Fruit fly (Drosophila melanogaster) whole organism, embryonic: ENCODE measurements around the gene Strip.

Experiments used
- Asciz ChIP-seq: fragments of 200-800 bp; sonication (Bioruptor generic); optimal IDR thresholded peaks from 2 replicates; lab custom pipeline; 2017; ENCODE audit warnings: missing biosample characterization, mild to moderate bottlenecking, missing genetic modification characterization, missing genetic modification reagents
- Bteb2 ChIP-seq: fragments of 200-800 bp; sonication (Bioruptor generic); optimal IDR thresholded peaks from 2 replicates; lab custom pipeline; 2016; ENCODE audit warnings: missing biosample characterization, missing genetic modification characterization
- CG10543 ChIP-seq: fragments of 200-800 bp; sonication (Bioruptor generic); optimal IDR thresholded peaks from 3 replicates; lab custom pipeline; 2017; ENCODE audit warnings: missing biosample characterization, mild to moderate bottlenecking, missing genetic modification characterization, moderate library complexity
- CG12769 ChIP-seq: fragments of 200-800 bp; sonication (Bioruptor generic); optimal IDR thresholded peaks from 2 replicates; lab custom pipeline; 2019; ENCODE audit warnings: missing biosample characterization, mild to moderate bottlenecking, missing genetic modification characterization, moderate library complexity
- CG13775 ChIP-seq: fragments of 200-800 bp; sonication (Bioruptor generic); optimal IDR thresholded peaks from 3 replicates; lab custom pipeline; 2017; ENCODE audit warnings: missing biosample characterization, mild to moderate bottlenecking, missing genetic modification characterization
- CG14860 ChIP-seq: fragments of 200-800 bp; sonication (Bioruptor generic); IDR thresholded peaks from 3 replicates; pipeline ENCODE4 v1.3.6; 2022; ENCODE audit warnings: missing biosample characterization, missing genetic modification characterization; ENCODE audit not compliant: partially characterized antibody
- CG17829 ChIP-seq: fragments of 200-800 bp; optimal IDR thresholded peaks from 2 replicates; lab custom pipeline; 2019; ENCODE audit warnings: missing biosample characterization, mild to moderate bottlenecking, missing genetic modification characterization, moderate library complexity
- CG33213 ChIP-seq: fragments of 200-800 bp; sonication (Bioruptor generic); optimal IDR thresholded peaks from 3 replicates; lab custom pipeline; 2016; ENCODE audit warnings: missing biosample characterization, missing genetic modification characterization
- CG3995 ChIP-seq: fragments of 200-800 bp; sonication (Bioruptor generic); optimal IDR thresholded peaks from 3 replicates; lab custom pipeline; 2016; ENCODE audit warnings: missing biosample characterization, missing genetic modification characterization
- CG7987 ChIP-seq: fragments of 200-800 bp; sonication (Bioruptor generic); optimal IDR thresholded peaks from 2 replicates; lab custom pipeline; 2018; ENCODE audit warnings: missing biosample characterization, mild to moderate bottlenecking, missing genetic modification characterization, moderate library complexity
- CG8388 ChIP-seq: fragments of 200-800 bp; sonication (Bioruptor generic); optimal IDR thresholded peaks from 2 replicates; lab custom pipeline; 2019; ENCODE audit warnings: missing biosample characterization, mild to moderate bottlenecking, missing genetic modification characterization, moderate library complexity
- Dll ChIP-seq: fragments of 200-800 bp; sonication (Bioruptor generic); IDR thresholded peaks from 4 replicates; pipeline ENCODE4 v1.3.6; 2022; ENCODE audit warnings: missing biosample characterization, missing genetic modification characterization; ENCODE audit not compliant: partially characterized antibody
- Ets65A ChIP-seq: fragments of 200-800 bp; sonication (Bioruptor generic); peaks from one replicate; lab custom pipeline; 2016; ENCODE audit warnings: missing biosample characterization, missing genetic modification characterization
- HmgD ChIP-seq: fragments of 200-800 bp; sonication (Bioruptor generic); optimal IDR thresholded peaks from 3 replicates; lab custom pipeline; 2016; ENCODE audit warnings: missing biosample characterization, missing genetic modification characterization
- Hr39 ChIP-seq: fragments of >200 bp; optimal IDR thresholded peaks from 2 replicates; lab custom pipeline; 2017
- Med ChIP-seq: fragments of 200-800 bp; sonication (Bioruptor generic); peaks from one replicate; lab custom pipeline; 2016; ENCODE audit warnings: missing biosample characterization, missing genetic modification characterization, mild to moderate bottlenecking, inconsistent platforms, moderate library complexity
- Nf-YC ChIP-seq: fragments of 200-800 bp; optimal IDR thresholded peaks from 3 replicates; lab custom pipeline; 2019; ENCODE audit warnings: missing biosample characterization, mild to moderate bottlenecking, missing genetic modification characterization, moderate library complexity
- PHDP ChIP-seq: fragments of 200-800 bp; sonication (Bioruptor generic); optimal IDR thresholded peaks from 3 replicates; lab custom pipeline; 2018; ENCODE audit warnings: missing biosample characterization, mild to moderate bottlenecking, missing genetic modification characterization, moderate library complexity
- Sox102F ChIP-seq: fragments of 200-800 bp; sonication (Bioruptor generic); optimal IDR thresholded peaks from 2 replicates; lab custom pipeline; 2018; ENCODE audit warnings: missing biosample characterization, mild to moderate bottlenecking, missing genetic modification characterization, moderate library complexity
- Sry-β ChIP-seq: fragments of 200-800 bp; sonication (Bioruptor generic); optimal IDR thresholded peaks from 2 replicates; lab custom pipeline; 2018; ENCODE audit warnings: missing biosample characterization, mild to moderate bottlenecking, missing genetic modification characterization, moderate library complexity
- ara ChIP-seq: fragments of 200-800 bp; sonication (Bioruptor generic); IDR thresholded peaks from 2 replicates; pipeline ENCODE4 v1.3.6; 2022; ENCODE audit warnings: missing biosample characterization, missing genetic modification characterization
- ato ChIP-seq: fragments of 200-800 bp; sonication (Bioruptor generic); IDR thresholded peaks from 2 replicates; pipeline ENCODE4 v1.3.6; 2022; ENCODE audit warnings: missing biosample characterization, missing genetic modification characterization; ENCODE audit not compliant: partially characterized antibody
- br ChIP-seq: fragments of >200 bp; optimal IDR thresholded peaks from 2 replicates; lab custom pipeline; 2017
- cwo ChIP-seq: fragments of 200-800 bp; sonication (Bioruptor generic); optimal IDR thresholded peaks from 3 replicates; lab custom pipeline; 2017; ENCODE audit warnings: missing biosample characterization, missing genetic modification characterization, mild to moderate bottlenecking, moderate library complexity, missing genetic modification reagents
- dan ChIP-seq: fragments of 200-800 bp; sonication (Bioruptor generic); IDR thresholded peaks from 2 replicates; pipeline ENCODE4 v1.3.6; 2022; ENCODE audit warnings: missing biosample characterization, missing genetic modification characterization
- dm ChIP-seq: fragments of 200-800 bp; sonication (Bioruptor generic); optimal IDR thresholded peaks from 3 replicates; lab custom pipeline; 2016; ENCODE audit warnings: missing biosample characterization, missing genetic modification characterization
- exex ChIP-seq: fragments of 200-800 bp; sonication (Bioruptor generic); optimal IDR thresholded peaks from 4 replicates; lab custom pipeline; 2018; ENCODE audit warnings: missing biosample characterization, mild to moderate bottlenecking, missing genetic modification characterization, moderate library complexity
- eyg ChIP-seq: fragments of 200-800 bp; sonication (Bioruptor generic); optimal IDR thresholded peaks from 3 replicates; lab custom pipeline; 2016; ENCODE audit warnings: missing biosample characterization, missing genetic modification characterization
- fru ChIP-seq: fragments of >200 bp; optimal IDR thresholded peaks from 2 replicates; lab custom pipeline; 2017
- grn ChIP-seq: fragments of 200-800 bp; sonication (Bioruptor generic); optimal IDR thresholded peaks from 3 replicates; lab custom pipeline; 2017; ENCODE audit warnings: missing biosample characterization, missing genetic modification characterization
- ind ChIP-seq: fragments of 200-800 bp; sonication (Bioruptor generic); optimal IDR thresholded peaks from 3 replicates; lab custom pipeline; 2016; ENCODE audit warnings: missing biosample characterization, missing genetic modification characterization
- inv ChIP-seq: fragments of 200-800 bp; sonication (Bioruptor generic); IDR thresholded peaks from 2 replicates; pipeline ENCODE4 v1.3.6; 2022; ENCODE audit warnings: missing biosample characterization, missing genetic modification characterization; ENCODE audit not compliant: partially characterized antibody
- peb ChIP-seq: fragments of 200-800 bp; sonication (Bioruptor generic); IDR thresholded peaks from 2 replicates; pipeline ENCODE4 v1.3.6; 2022; ENCODE audit warnings: missing biosample characterization, missing genetic modification characterization
- pnt ChIP-seq: fragments of 200-800 bp; sonication (Bioruptor generic); optimal IDR thresholded peaks from 3 replicates; lab custom pipeline; 2016; ENCODE audit warnings: missing biosample characterization, missing genetic modification characterization
- sens ChIP-seq: fragments of 200-800 bp; sonication (Bioruptor generic); peaks from one replicate; lab custom pipeline; 2016; ENCODE audit warnings: missing biosample characterization, missing genetic modification characterization
- seq ChIP-seq: fragments of 200-800 bp; sonication (Bioruptor generic); IDR thresholded peaks from 2 replicates; pipeline ENCODE4 v1.3.6; 2022; ENCODE audit warnings: missing biosample characterization, missing genetic modification characterization
- vvl ChIP-seq: fragments of 200-800 bp; sonication (Bioruptor generic); IDR thresholded peaks from 2 replicates; pipeline ENCODE4 v1.3.6; 2022; ENCODE audit warnings: missing biosample characterization, missing genetic modification characterization
- wdn ChIP-seq: fragments of 200-800 bp; sonication (Bioruptor generic); IDR thresholded peaks from 2 replicates; pipeline ENCODE4 v1.3.6; 2022; ENCODE audit warnings: missing biosample characterization, missing genetic modification characterization
- yki ChIP-seq: fragments of >200 bp; optimal IDR thresholded peaks from 3 replicates; lab custom pipeline; 2018
- zen ChIP-seq: fragments of 200-800 bp; sonication (Bioruptor generic); optimal IDR thresholded peaks from 3 replicates; lab custom pipeline; 2018; ENCODE audit warnings: missing biosample characterization, mild to moderate bottlenecking, missing genetic modification characterization, moderate library complexity

The Strip gene

DNA sequence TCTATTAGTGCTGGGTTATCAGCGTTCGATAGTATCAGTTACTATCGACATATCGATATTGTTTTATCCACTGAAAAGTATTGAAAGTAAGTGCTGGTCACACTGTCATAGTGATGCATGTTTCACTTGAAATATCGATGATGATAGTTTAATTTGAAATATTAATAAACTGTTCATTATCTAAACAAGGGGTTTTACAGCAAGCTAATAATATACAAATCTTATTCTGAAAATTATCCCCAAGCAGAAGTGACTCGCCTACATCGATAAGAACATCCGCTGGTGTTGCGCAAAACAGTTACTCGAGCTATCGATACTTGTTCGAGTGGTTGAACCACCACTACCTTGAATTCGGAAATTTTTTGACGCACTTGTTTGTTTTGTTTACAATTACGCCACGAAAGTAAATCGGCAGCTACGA is 9.4 kb downstream of the Strip start, which contains the start of the genes PIG-C, CG12016 and Dpm2 (continued):
- TF ChIP-seq HmgD (GFP tag; lab: Kevin White, UChicago), result peak; percentile 74
- TF ChIP-seq fru, result no peak
- TF ChIP-seq eyg, result no peak
- peak; percentile 69 for TF ChIP-seq CG13775 (GFP tag; lab: Kevin White, UChicago)
- TF ChIP-seq CG33213 (GFP tag; lab: Kevin White, UChicago), result peak; percentile 55
- no peak for TF ChIP-seq peb (GFP tag; lab: Robert Waterston, UW)
- TF ChIP-seq, all 482 proteins: peak for 309

- peak; percentile 49 for TF ChIP-seq grn (GFP tag; lab: Kevin White, UChicago)
- TF ChIP-seq ara (GFP tag; lab: Robert Waterston, UW), result 0 out of 2 replicates have a peak, but pooled peaks have one; percentile 33
- no peak for TF ChIP-seq PHDP (tag; lab: Kevin White, UChicago)
- TF ChIP-seq zen (tag; lab: Kevin White, UChicago), result peak; percentile 23
- TF ChIP-seq exex (tag; lab: Kevin White, UChicago), result peak; percentile 38
- peak; percentile 98 for TF ChIP-seq CG8388 (GFP tag; lab: Kevin White, UChicago)
These were observed 12.2 kb downstream of the Strip start, which contains the start of gene Drsl5 for dm6 chr3L:3316441-3316840. Gene Drsl5, plus strand, starts transcription at chr3L:3316781.

dm6 chr3L:3315288-3315687 is 13.4 kb downstream of the Strip start, which contains the start of gene Drsl4:
Gene Drsl4, plus strand, starts transcription at chr3L:3315620.
- TF ChIP-seq vvl (peak; percentile 82; the same call in 1 of the 2 replicates), Nf-YC (tag; lab: Kevin White, UChicago) (no peak), Sry-β (GFP tag; lab: Kevin White, UChicago) (peak; percentile 37), ind (no peak), br (lab: Kevin White, UChicago) (no peak), dan (no peak), sens (GFP tag; lab: Kevin White, UChicago) (peak; percentile 0)
- TF ChIP-seq, all 482 proteins: peak for 3

dm6 chr3L:3314696-3315095 is 14.0 kb downstream of the Strip start, which contains the start of gene Drsl3:
Gene Drsl3, plus strand, starts transcription at chr3L:3314996.
- TF ChIP-seq wdn (GFP tag; lab: Robert Waterston, UW) (0 out of 2 replicates have a peak, but pooled peaks have one; percentile 10), Sox102F (GFP tag; lab: Kevin White, UChicago) (no peak), inv (GFP tag; lab: Robert Waterston, UW) (no peak), pnt (GFP tag; lab: Kevin White, UChicago) (no peak)
- TF ChIP-seq, all 482 proteins: peak for 1

DNA sequence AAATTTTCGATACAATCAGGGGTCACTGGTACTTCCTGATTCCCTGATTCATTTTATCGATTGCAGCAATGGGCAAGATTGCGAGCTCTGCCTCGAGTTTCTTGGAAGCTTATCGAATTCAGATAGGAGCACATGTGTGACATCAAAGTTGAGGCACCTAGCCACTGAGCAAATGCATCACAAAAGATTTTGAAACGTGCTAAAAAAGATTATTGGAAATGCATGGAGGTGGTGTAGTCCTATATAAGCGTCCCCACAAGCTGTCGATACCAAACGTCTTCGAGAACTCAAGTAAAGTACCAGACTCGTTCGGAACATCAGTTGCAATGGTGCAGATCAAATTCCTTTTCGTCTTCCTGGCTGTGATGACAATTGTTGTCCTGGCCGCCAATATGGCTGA is 14.6 kb downstream of the Strip start, which contains the start of gene Drsl2:
TSS of gene Drsl2 (plus strand) at position 301 of the 400 bp plus-strand sequence.
- TF ChIP-seq CG3995 (no peak), Ets65A (GFP tag; lab: Kevin White, UChicago) (peak; percentile 4)
- TF ChIP-seq, all 482 proteins: peak for 1

DNA sequence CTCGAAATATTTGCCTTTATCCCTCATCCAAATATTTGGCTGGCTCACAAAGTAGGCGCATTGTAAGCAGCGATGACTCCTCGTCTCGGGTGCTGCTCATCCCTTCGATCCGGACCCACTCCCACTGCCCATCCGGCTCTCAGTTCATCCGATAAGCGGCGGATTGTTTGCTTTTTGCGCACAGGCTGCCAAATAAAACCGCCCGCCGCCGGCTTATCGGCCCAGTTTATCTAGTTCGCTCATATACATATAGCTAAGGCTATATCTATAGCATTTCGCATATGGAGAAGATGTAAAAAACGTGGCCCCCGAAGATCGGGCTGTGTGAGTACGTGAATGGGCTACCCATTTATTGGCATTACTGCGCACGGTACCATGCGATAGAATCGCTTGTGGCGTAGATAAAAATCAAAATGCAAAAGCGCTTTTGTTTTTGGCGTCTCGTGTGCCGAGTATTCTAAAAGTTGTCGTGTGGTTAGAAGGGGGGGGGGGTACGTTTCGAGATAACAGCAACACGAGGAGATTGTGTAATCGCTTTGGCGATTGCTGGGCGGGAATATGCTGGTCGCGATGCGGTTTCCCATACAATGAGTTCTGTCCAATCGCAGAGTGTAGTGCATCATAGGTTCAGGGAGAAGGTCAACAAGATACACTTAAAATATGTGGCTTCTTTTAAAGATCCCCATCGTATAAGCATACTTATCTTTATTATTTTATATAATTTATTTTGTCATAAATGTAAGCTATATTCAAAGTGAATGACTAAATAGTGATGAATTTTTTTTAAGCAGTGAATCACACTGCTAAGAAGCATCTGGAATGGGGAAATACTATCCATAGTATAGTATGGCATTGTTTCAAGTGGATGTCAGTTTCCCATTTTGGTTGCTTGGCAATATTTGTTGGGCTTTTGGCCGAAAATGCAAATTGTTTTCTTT is 19.7 kb downstream of the Strip start:
- no peak for TF ChIP-seq CG14860 (GFP tag; lab: Robert Waterston, UW)
- no peak for TF ChIP-seq dan
- peak; percentile 63 for TF ChIP-seq CG10543 (GFP tag; lab: Kevin White, UChicago)
- no peak for TF ChIP-seq Dll (GFP tag; lab: Robert Waterston, UW)
- peak; percentile 21 for TF ChIP-seq dm (GFP tag; lab: Kevin White, UChicago)
- peak; percentile 92 for TF ChIP-seq cwo (GFP tag; lab: Kevin White, UChicago)
- peak; percentile 20 for TF ChIP-seq sens (GFP tag; lab: Kevin White, UChicago)
- no peak for TF ChIP-seq Bteb2 (GFP tag; lab: Kevin White, UChicago)
- TF ChIP-seq CG17829, result no peak
- TF ChIP-seq Hr39, result no peak
- no peak for TF ChIP-seq Asciz (GFP tag; lab: Kevin White, UChicago)
- TF ChIP-seq CG7987 (GFP tag; lab: Kevin White, UChicago), result no peak
- TF ChIP-seq yki (lab: Kevin White, UChicago), result no peak
- TF ChIP-seq CG12769 (tag; lab: Kevin White, UChicago), result peak; percentile 61
- TF ChIP-seq Med, result peak; percentile 75
- TF ChIP-seq ato, result no peak
- 0 out of 2 replicates have a peak, but pooled peaks have one; percentile 8 for TF ChIP-seq seq (GFP tag; lab: Robert Waterston, UW)
